Worm (Caenorhabditis elegans): ENCODE results near the gene mig-14.

ce11 chrII:13697691-13698090 lies 43.8 kb upstream of the mig-14 start:
- no peak for TF ChIP-seq sea-1 (GFP tag; conservative IDR thresholded peaks at IDR 0.05)
- TF ChIP-seq ama-1 (optimal IDR thresholded peaks at IDR 0.05), result no peak
- TF ChIP-seq scrt-1 (GFP tag; IDR thresholded peaks at IDR 0.05), result no peak
- no peak for TF ChIP-seq B0310.2 (tag; optimal IDR thresholded peaks at IDR 0.05)
- no peak for TF ChIP-seq hnd-1 (tag; optimal IDR thresholded peaks at IDR 0.05)
- TF ChIP-seq hmbx-1 (tag; optimal IDR thresholded peaks at IDR 0.05), result no peak
- no peak for TF ChIP-seq tra-4 (tag; optimal IDR thresholded peaks at IDR 0.05)
- TF ChIP-seq aly-1 (tag; optimal IDR thresholded peaks at IDR 0.05), result no peak
- TF ChIP-seq F13C5.2 (tag; optimal IDR thresholded peaks at IDR 0.05), result no peak
- TF ChIP-seq ets-7 (tag; optimal IDR thresholded peaks at IDR 0.05), result no peak
- TF ChIP-seq ceh-36 (tag; optimal IDR thresholded peaks at IDR 0.05), result no peak
- no peak for TF ChIP-seq tbx-11 (GFP tag; IDR thresholded peaks at IDR 0.05)

Measured in whole organism, early embryonic.